Worm (Caenorhabditis elegans) whole organism, L4 larva: ENCODE data around the gene T05E12.3.

Source experiments
- R02D3.7 ChIP-seq: fragments of 150-350 bp; sonication (generic microtip); optimal IDR thresholded peaks from 3 replicates; lab custom pipeline; 2014; ENCODE audit warnings: missing biosample characterization, missing genetic modification characterization
- ceh-82 ChIP-seq: sonication (generic microtip); optimal IDR thresholded peaks from 2 replicates; lab custom pipeline; 2017; ENCODE audit warnings: missing biosample characterization, missing genetic modification characterization
- cey-2 ChIP-seq: sonication (generic microtip); optimal IDR thresholded peaks from 3 replicates; lab custom pipeline; 2017; ENCODE audit warnings: missing genetic modification characterization, mild to moderate bottlenecking, missing compliant biosample characterization, antibody characterized with exemption, borderline replicate concordance; ENCODE audit not compliant: insufficient read depth
- daf-12 ChIP-seq: fragments of 150-350 bp; optimal IDR thresholded peaks from 2 replicates; lab custom pipeline; 2014; ENCODE audit warnings: missing biosample characterization, missing genetic modification reagents, missing genetic modification characterization
- lir-3 ChIP-seq: sonication (generic microtip); optimal IDR thresholded peaks from 2 replicates; lab custom pipeline; 2016; ENCODE audit warnings: mild to moderate bottlenecking, missing genetic modification characterization, missing compliant biosample characterization
- lsy-2 ChIP-seq, 2 experiments: fragments of 150-350 bp in 1 of 2; sonication (generic microtip) in 1 of 2; optimal IDR thresholded peaks; 2 replicates each; lab custom pipeline; 2014 to 2017; ENCODE audit warnings: missing biosample characterization in 2 of 2, missing genetic modification characterization in 2 of 2
- nhr-28 ChIP-seq: fragments of 150-350 bp; optimal IDR thresholded peaks from 2 replicates; lab custom pipeline; 2014; ENCODE audit warnings: missing biosample characterization, missing genetic modification characterization

ce11 chrV:17094568-17094967, 16.8 kb upstream of the T05E12.3 start:
- TF ChIP-seq cey-2 (tag; lab: Kevin White, UChicago) (no peak), lsy-2 (tag; optimal IDR thresholded peaks at IDR 0.05; lab: Kevin White, UChicago) (no peak), R02D3.7 (tag; lab: Kevin White, UChicago) (no peak), daf-12 (tag; lab: Kevin White, UChicago) (no peak), ceh-82 (tag; lab: Kevin White, UChicago) (no peak), nhr-28 (tag; lab: Kevin White, UChicago) (no peak), lir-3 (no peak)
